Worm (Caenorhabditis elegans) whole organism, young adult: ENCODE data around the gene rho-1.
"Not testable (repeated sequence)": the region's sequence is repeated elsewhere in the genome, so short reads cannot be mapped to it uniquely, and the experiment has no call there.

Experiments used
- B0019.2 ChIP-seq: fragments of 200-800 bp; sonication (Bioruptor generic); conservative IDR thresholded peaks from 2 replicates; pipeline ENCODE4 v1.3.6; 2022; ENCODE audit warnings: missing genetic modification reagents, missing genetic modification characterization, missing compliant biosample characterization
- Y53F4B.3 ChIP-seq: fragments of 200-800 bp; sonication (Bioruptor generic); IDR thresholded peaks from 2 replicates; pipeline ENCODE4 v1.3.6; 2022; ENCODE audit warnings: missing genetic modification reagents, missing genetic modification characterization, missing compliant biosample characterization
- Y67H2A.10 ChIP-seq: fragments of 200-800 bp; sonication (Bioruptor generic); conservative IDR thresholded peaks from 2 replicates; pipeline ENCODE4 v1.3.6; 2022; ENCODE audit warnings: missing genetic modification reagents, missing genetic modification characterization, missing compliant biosample characterization
- Y79H2A.3 ChIP-seq: fragments of 200-800 bp; sonication (Bioruptor generic); conservative IDR thresholded peaks from 2 replicates; pipeline ENCODE4 v1.3.6; 2022; ENCODE audit warnings: missing genetic modification reagents, missing genetic modification characterization, missing compliant biosample characterization
- Y95B8A.8 ChIP-seq: fragments of 200-800 bp; sonication (Bioruptor generic); IDR thresholded peaks from 2 replicates; pipeline ENCODE4 v1.3.6; 2022; ENCODE audit warnings: missing genetic modification reagents, missing genetic modification characterization, missing compliant biosample characterization
- aptf-3 ChIP-seq: fragments of 200-800 bp; sonication (Bioruptor generic); IDR thresholded peaks from 2 replicates; pipeline ENCODE4 v1.3.6; 2022; ENCODE audit warnings: missing genetic modification characterization, missing compliant biosample characterization
- attf-6 ChIP-seq: fragments of 200-800 bp; sonication (Bioruptor generic); IDR thresholded peaks from 2 replicates; pipeline ENCODE4 v1.3.6; 2022; ENCODE audit warnings: missing genetic modification reagents, missing genetic modification characterization, missing compliant biosample characterization
- cebp-1 ChIP-seq, 2 experiments: fragments of 200-800 bp in 1 of 2; sonication (Bioruptor generic) in 1 of 2; sonication (generic microtip) in 1 of 2; IDR thresholded peaks in 1 of 2; optimal IDR thresholded peaks in 1 of 2; 2 replicates each; pipeline versions ENCODE4 v1.3.6 to Lab custom; 2017 to 2022; ENCODE audit warnings: missing compliant biosample characterization in 2 of 2, missing genetic modification characterization in 2 of 2, mild to moderate bottlenecking in 1 of 2, missing genetic modification reagents in 1 of 2, moderate library complexity in 1 of 2
- cebp-2 ChIP-seq: fragments of 200-800 bp; sonication (Bioruptor generic); IDR thresholded peaks from 2 replicates; pipeline ENCODE4 v1.3.6; 2022; ENCODE audit warnings: missing genetic modification characterization, missing compliant biosample characterization
- ceh-58 ChIP-seq: fragments of 200-800 bp; sonication (Bioruptor generic); IDR thresholded peaks from 2 replicates; pipeline ENCODE4 v1.3.6; 2022; ENCODE audit warnings: missing genetic modification characterization, missing compliant biosample characterization
- egrh-3 ChIP-seq: fragments of 200-800 bp; sonication (Bioruptor generic); IDR thresholded peaks from 2 replicates; pipeline ENCODE4 v1.3.6; 2022; ENCODE audit warnings: missing genetic modification reagents, missing genetic modification characterization, missing compliant biosample characterization
- hsf-1 ChIP-seq: fragments of 200-800 bp; sonication (Bioruptor generic); IDR thresholded peaks from 2 replicates; pipeline ENCODE4 v1.3.6; 2022; ENCODE audit warnings: missing genetic modification reagents, missing genetic modification characterization, missing compliant biosample characterization
- nfya-2 ChIP-seq: fragments of 200-800 bp; sonication (Bioruptor generic); IDR thresholded peaks from 2 replicates; pipeline ENCODE4 v1.3.6; 2022; ENCODE audit warnings: missing genetic modification reagents, missing genetic modification characterization, missing compliant biosample characterization
- pha-4 ChIP-seq: fragments of 150-350 bp; sonication (generic microtip); optimal IDR thresholded peaks from 2 replicates; lab custom pipeline; 2014; ENCODE audit warnings: missing biosample characterization, missing genetic modification reagents, missing genetic modification characterization
- snpc-1.3 ChIP-seq: sonication (generic microtip); optimal IDR thresholded peaks from 2 replicates; lab custom pipeline; 2017; ENCODE audit warnings: missing genetic modification characterization, mild to moderate bottlenecking, missing compliant biosample characterization, antibody characterized with exemption, moderate library complexity, missing genotype, missing genetic modification reagents; ENCODE audit not compliant: insufficient read depth
- snpc-4 ChIP-seq, 5 experiments: fragments of 150-350 bp in 1 of 5; sonication (generic microtip) in 4 of 5; optimal IDR thresholded peaks; 2 replicates each; lab custom pipeline; 2014 to 2018; ENCODE audit warnings: missing genetic modification characterization in 5 of 5, missing biosample characterization in 3 of 5, antibody characterized with exemption in 2 of 5, mild to moderate bottlenecking in 2 of 5, missing compliant biosample characterization in 2 of 5, missing genotype in 2 of 5, moderate library complexity in 2 of 5, missing genetic modification reagents in 1 of 5
- zim-3 ChIP-seq: sonication (generic microtip); optimal IDR thresholded peaks from 2 replicates; lab custom pipeline; 2017; ENCODE audit warnings: mild to moderate bottlenecking, missing genetic modification characterization, moderate library complexity, missing compliant biosample characterization

rho-1 gene

ce11 chrIV:16458952-16459351, 29.9 kb downstream of the rho-1 start:
- peak; percentile 93 for TF ChIP-seq hsf-1

- TF ChIP-seq Y67H2A.10 (GFP tag; lab: Robert Waterston, UW): peak; percentile 84; the same call in 1 of the 2 replicates
- peak; percentile 100 for TF ChIP-seq ceh-58 (GFP tag; lab: Robert Waterston, UW)
- peak; percentile 65 for TF ChIP-seq egrh-3 (GFP tag; lab: Robert Waterston, UW)
- TF ChIP-seq Y53F4B.3 (GFP tag; lab: Robert Waterston, UW): peak; percentile 97
- TF ChIP-seq hsf-1: peak; percentile 100
- TF ChIP-seq Y79H2A.3 (GFP tag; lab: Robert Waterston, UW): peak; percentile 98
- peak; percentile 79 for TF ChIP-seq cebp-1 (GFP tag; IDR thresholded peaks at IDR 0.05; lab: Robert Waterston, UW)
- TF ChIP-seq cebp-1 (tag; optimal IDR thresholded peaks at IDR 0.05; lab: Kevin White, UChicago): not testable (repeated sequence)
- TF ChIP-seq attf-6 (GFP tag; lab: Robert Waterston, UW): peak; percentile 98
- peak; percentile 97 for TF ChIP-seq nfya-2 (GFP tag; lab: Robert Waterston, UW)
- TF ChIP-seq B0019.2 (GFP tag; lab: Robert Waterston, UW): peak; percentile 96
- peak; percentile 95; the same call in 1 of the 2 replicates for TF ChIP-seq cebp-2 (GFP tag; lab: Robert Waterston, UW)
- TF ChIP-seq Y95B8A.8 (GFP tag; lab: Robert Waterston, UW): peak; percentile 98
Observed at ce11 chrIV:16458368-16458767, 30.5 kb downstream of the rho-1 start.

DNA sequence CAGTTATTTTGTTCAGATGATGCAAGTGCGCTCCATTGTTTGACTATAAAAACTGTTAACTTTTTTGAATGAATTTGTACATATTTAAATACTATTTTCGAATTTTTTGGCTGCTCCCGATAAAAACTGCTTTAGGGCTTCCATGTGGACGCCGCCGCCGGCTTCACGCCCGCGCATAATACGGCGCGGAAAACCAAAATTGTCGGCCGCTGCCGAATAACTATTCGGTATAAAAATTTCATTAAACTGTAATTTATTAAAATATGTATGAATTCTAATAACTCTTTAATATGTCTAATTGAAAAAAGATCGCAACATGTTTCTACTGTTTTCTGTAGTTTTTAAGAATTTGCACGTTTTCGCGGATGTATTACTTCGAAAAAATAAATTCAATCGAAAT, 42.2 kb downstream of the rho-1 start:
- 0 out of 2 replicates have a peak, but pooled peaks have one; percentile 30 for TF ChIP-seq attf-6 (GFP tag; lab: Robert Waterston, UW)
- no peak for TF ChIP-seq snpc-4 (GFP tag; optimal IDR thresholded peaks at IDR 0.05; lab: Kevin White, UChicago)
- peak in 1 of 4 experiments; percentile 63 for TF ChIP-seq snpc-4 (tag; optimal IDR thresholded peaks at IDR 0.05; lab: Kevin White, UChicago)
- no peak for TF ChIP-seq aptf-3 (GFP tag; lab: Robert Waterston, UW)
- TF ChIP-seq snpc-1.3 (tag; lab: Kevin White, UChicago): no peak

DNA sequence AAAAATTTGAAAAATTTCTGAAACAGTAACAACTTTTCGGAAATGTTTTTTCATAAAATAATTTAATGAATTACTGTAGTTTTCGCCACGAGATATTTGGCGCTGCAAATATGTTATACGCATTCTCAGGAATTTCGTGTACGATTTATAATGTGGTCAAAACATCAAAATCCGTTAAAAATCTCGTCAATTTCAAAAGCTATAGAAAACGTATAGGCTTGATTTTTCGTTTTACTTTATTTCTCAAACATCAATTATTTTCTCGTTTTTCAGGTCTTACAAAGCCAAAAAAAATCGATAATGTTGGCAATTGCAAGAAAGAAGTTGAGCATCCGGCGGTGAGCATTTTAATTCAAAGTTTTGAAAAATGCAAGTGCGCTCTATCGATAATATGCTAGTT, 45.9 kb downstream of the rho-1 start, which contains the start of gene dlc-4:
TSS of gene dlc-4 (plus strand) at position 301 of the 400 bp plus-strand sequence.
- TF ChIP-seq zim-3 (no peak), attf-6 (GFP tag; lab: Robert Waterston, UW) (peak; percentile 68; the same call in 1 of the 2 replicates), pha-4 (tag; lab: Kevin White, UChicago) (no peak)

ce11 chrIV:16440446-16441049, 48.3 kb downstream of the rho-1 start:
- TF ChIP-seq attf-6 (GFP tag; lab: Robert Waterston, UW): peak; percentile 90
- not testable (repeated sequence) for TF ChIP-seq snpc-4 (GFP tag; optimal IDR thresholded peaks at IDR 0.05; lab: Kevin White, UChicago)
- peak in 2 of 4 experiments; percentile 76 to 94 for TF ChIP-seq snpc-4 (tag; optimal IDR thresholded peaks at IDR 0.05; lab: Kevin White, UChicago)
